Worm (Caenorhabditis elegans): Measurements from ENCODE around the gene col-39.

col-39 gene

DNA sequence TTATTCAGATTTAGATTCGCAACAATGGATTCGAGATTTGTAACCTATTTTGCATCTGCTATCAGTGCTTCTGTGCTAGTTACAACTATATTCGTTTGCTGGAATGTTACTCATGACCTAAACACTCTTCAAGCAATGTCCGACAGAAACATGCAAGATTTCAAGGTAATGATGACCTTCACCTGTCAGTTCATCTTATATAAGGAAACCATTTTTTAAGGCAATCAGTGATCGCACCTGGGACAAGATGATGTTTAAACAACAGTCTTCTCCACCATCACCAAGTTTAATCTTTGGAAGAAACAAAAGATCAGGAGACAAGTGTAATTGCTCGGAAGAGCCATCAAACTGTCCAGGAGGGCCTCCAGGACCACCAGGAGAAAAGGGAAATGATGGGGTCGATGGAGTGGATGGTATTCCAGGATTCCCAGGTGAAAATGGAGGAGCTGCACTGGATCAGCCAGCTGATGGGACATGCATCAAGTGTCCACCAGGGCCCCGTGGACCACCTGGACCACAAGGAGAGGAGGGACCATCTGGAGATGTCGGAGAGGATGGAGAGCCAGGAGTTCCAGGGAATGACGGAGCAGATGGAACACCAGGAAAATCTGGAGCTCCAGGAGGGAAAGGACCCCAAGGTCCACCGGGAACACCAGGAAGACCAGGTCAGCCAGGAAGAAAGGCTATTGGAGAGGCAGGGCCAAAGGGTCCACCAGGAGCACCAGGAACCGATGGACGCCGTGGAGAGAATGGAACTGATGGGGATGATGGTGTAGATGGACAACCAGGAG lies 927 bp upstream of the col-39 start, which contains the start of gene col-79:
Gene col-79, plus strand, starts transcription at position 20 of the 791 bp plus-strand sequence.
- no peak for TF ChIP-seq cebp-1 (GFP tag; IDR thresholded peaks at IDR 0.05)
- no peak for TF ChIP-seq cebp-1 (tag; optimal IDR thresholded peaks at IDR 0.05)
- 0 out of 2 replicates have a peak, but pooled peaks have one; percentile 13 for TF ChIP-seq mcd-1 (GFP tag; IDR thresholded peaks at IDR 0.05)
- peak; percentile 68; the same call in 1 of the 2 replicates for TF ChIP-seq egrh-3 (GFP tag; IDR thresholded peaks at IDR 0.05)
- TF ChIP-seq nfya-1 (tag; optimal IDR thresholded peaks at IDR 0.05; ENCODE audit: borderline replicate concordance, insufficient read depth) = no peak
- peak; percentile 88 for TF ChIP-seq zfh-2 (GFP tag; conservative IDR thresholded peaks at IDR 0.05)
- no peak for TF ChIP-seq lin-35 (GFP tag; optimal IDR thresholded peaks at IDR 0.05)
- peak; percentile 13; the same call in 1 of the 2 replicates for TF ChIP-seq pbrm-1 (GFP tag; IDR thresholded peaks at IDR 0.05)
- no peak for TF ChIP-seq F55B11.4 (tag; optimal IDR thresholded peaks at IDR 0.05; ENCODE audit: borderline replicate concordance, insufficient read depth)

DNA sequence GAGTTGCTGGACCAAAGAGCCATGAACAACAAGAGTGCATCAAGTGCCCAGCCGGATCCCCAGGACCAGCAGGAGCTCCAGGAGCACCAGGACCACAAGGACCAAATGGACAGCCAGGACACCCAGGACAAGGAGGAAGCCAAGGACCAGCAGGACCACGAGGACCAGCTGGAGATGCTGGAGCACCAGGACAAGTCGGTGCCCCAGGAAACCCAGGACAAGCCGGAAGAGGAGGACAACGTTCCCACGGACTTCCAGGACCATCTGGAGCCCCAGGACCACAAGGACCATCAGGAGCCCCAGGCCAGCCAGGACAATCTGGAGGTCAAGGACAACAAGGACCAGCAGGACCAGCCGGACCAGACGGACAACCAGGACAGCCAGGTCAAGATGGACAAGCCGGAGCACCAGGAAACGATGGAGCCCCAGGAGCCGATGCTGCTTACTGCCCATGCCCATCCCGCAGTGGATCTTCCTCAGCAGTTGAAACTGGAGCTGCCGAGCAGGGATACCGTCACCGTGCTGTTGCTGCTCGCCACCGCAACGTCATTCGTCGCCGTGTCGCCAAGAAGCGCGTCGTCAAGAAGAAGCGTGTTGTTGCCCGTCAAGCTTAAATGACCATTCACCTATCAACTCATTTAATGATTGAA lies 756 bp downstream of the col-39 start:
- TF ChIP-seq tbx-9 (tag; optimal IDR thresholded peaks at IDR 0.05; ENCODE audit: borderline replicate concordance) (no peak), egrh-3 (GFP tag; IDR thresholded peaks at IDR 0.05) (peak; percentile 80; the same call in 1 of the 2 replicates), zfh-2 (GFP tag; conservative IDR thresholded peaks at IDR 0.05) (peak; percentile 86), ztf-26 (tag; optimal IDR thresholded peaks at IDR 0.05) (peak; percentile 31), nhr-120 (GFP tag; IDR thresholded peaks at IDR 0.05) (0 out of 2 replicates have a peak, but pooled peaks have one; percentile 70), dox-1 (GFP tag; IDR thresholded peaks at IDR 0.05) (0 out of 2 replicates have a peak, but pooled peaks have one; percentile 38), lin-26 (GFP tag; IDR thresholded peaks at IDR 0.05) (0 out of 2 replicates have a peak, but pooled peaks have one; percentile 24), sdz-38 (tag; optimal IDR thresholded peaks at IDR 0.05) (no peak)

DNA sequence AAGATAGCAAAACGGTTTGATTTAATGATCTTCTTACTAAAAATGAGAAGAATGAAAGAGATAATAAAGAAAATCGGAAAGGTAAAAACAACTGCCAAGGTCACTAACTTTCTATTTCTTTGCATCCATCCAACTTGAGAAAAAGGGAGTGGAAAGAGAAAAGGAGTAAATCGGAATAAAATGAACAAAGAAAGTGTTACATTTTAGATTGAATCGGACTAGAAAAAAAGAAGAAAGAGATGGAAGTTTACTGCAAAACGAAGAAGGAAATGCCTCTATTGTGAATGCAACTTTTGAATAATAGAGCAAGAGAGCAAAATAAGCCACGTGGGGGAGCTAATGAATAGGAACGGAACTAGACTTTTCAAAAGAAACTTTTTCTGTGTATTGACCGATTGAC lies 1.3 kb downstream of the col-39 start:
- no peak for TF ChIP-seq madf-10 (tag; optimal IDR thresholded peaks at IDR 0.05)
- TF ChIP-seq K11D2.4 (GFP tag; IDR thresholded peaks at IDR 0.05) = no peak
- no peak for TF ChIP-seq ccch-3 (GFP tag; optimal IDR thresholded peaks at IDR 0.05)
- no peak for TF ChIP-seq madf-6 (GFP tag; IDR thresholded peaks at IDR 0.05)
- no peak for TF ChIP-seq repo-1 (tag; optimal IDR thresholded peaks at IDR 0.05)
- TF ChIP-seq dox-1 (GFP tag; IDR thresholded peaks at IDR 0.05) = no peak
- TF ChIP-seq Y67H2A.10 (GFP tag; conservative IDR thresholded peaks at IDR 0.05) = no peak
- TF ChIP-seq let-607 (tag; optimal IDR thresholded peaks at IDR 0.05) = no peak
- TF ChIP-seq hmg-20 (GFP tag; IDR thresholded peaks at IDR 0.05) = no peak
- no peak for TF ChIP-seq pha-4 (tag; optimal IDR thresholded peaks at IDR 0.05)
- no peak for TF ChIP-seq snpc-1.1 (tag; optimal IDR thresholded peaks at IDR 0.05; ENCODE audit: insufficient read depth)
- no peak for TF ChIP-seq athp-1 (tag; optimal IDR thresholded peaks at IDR 0.05)
- no peak for TF ChIP-seq gei-17 (GFP tag; optimal IDR thresholded peaks at IDR 0.05)

DNA sequence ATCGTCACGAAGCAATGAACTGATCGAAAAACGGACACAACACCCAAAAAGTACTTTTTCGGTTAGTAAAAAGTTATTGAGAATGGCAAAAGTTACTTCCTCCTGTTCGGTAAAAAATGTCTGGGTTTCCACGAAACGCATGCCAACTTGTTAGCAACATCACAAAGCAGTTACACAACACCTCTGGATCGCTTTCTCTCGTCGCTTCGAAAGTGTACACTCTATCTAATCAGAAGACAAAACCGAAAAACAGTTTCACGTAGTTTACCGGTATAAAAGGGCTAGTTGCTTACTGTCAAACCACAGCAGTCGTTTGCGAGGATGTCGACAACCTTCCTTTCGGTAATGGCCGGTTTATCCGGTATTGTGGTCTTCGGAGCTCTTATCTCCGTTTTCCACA lies 2.2 kb downstream of the col-39 start, which contains the start of gene col-80:
Gene col-80, plus strand, starts transcription at position 301 of the 400 bp plus-strand sequence.
- TF ChIP-seq nhr-27 (tag; optimal IDR thresholded peaks at IDR 0.05) (no peak), gei-17 (GFP tag; optimal IDR thresholded peaks at IDR 0.05) (no peak), Y53F4B.3 (GFP tag; IDR thresholded peaks at IDR 0.05) (no peak), nhr-80 (tag; optimal IDR thresholded peaks at IDR 0.05) (no peak), Y79H2A.3 (GFP tag; conservative IDR thresholded peaks at IDR 0.05) (no peak), unc-62 (GFP tag; optimal IDR thresholded peaks at IDR 0.05) (no peak)
